Fruit fly (Drosophila melanogaster): ENCODE data around the gene Ube4A.
A peak's percentile ranks its signal among the peaks of the same experiment; 100 is the strongest.

Ube4A gene

dm6 chr2L:6667719-6668325, 9.5 kb downstream of the Ube4A start, which contains the start of gene Galt (continued):
- TF ChIP-seq zen2 (GFP tag; IDR thresholded peaks at IDR 0.05; ENCODE audit: partially characterized antibody) (peak; percentile 54; the same call in 2 of the 3 replicates), Sox100B (GFP tag; optimal IDR thresholded peaks at IDR 0.05) (no peak), NfI (GFP tag; optimal IDR thresholded peaks at IDR 0.05) (peak; percentile 20), CG13296 (GFP tag; optimal IDR thresholded peaks at IDR 0.05) (peak; percentile 66), wdn (GFP tag; IDR thresholded peaks at IDR 0.05) (no peak), otp (GFP tag; IDR thresholded peaks at IDR 0.05) (no peak), Adf1 (GFP tag; IDR thresholded peaks at IDR 0.05) (peak; percentile 41; the same call in 1 of the 2 replicates), CG8478 (optimal IDR thresholded peaks at IDR 0.05) (no peak), CG17186 (GFP tag; optimal IDR thresholded peaks at IDR 0.05) (peak; percentile 16), Lim3 (GFP tag; IDR thresholded peaks at IDR 0.05) (no peak), phol (tag; optimal IDR thresholded peaks at IDR 0.05) (peak; percentile 40), CG2116 (GFP tag; optimal IDR thresholded peaks at IDR 0.05) (peak; percentile 33), Hmx (GFP tag; optimal IDR thresholded peaks at IDR 0.05) (no peak), cwo (GFP tag; optimal IDR thresholded peaks at IDR 0.05) (peak; percentile 38), Dek (tag; optimal IDR thresholded peaks at IDR 0.05) (peak; percentile 4), CG31441 (GFP tag; IDR thresholded peaks at IDR 0.05) (no peak; the same call in none of the 2 replicates), kay (GFP tag; optimal IDR thresholded peaks at IDR 0.05) (no peak), CG17359 (tag; optimal IDR thresholded peaks at IDR 0.05) (peak; percentile 19), PHDP (tag; optimal IDR thresholded peaks at IDR 0.05) (peak; percentile 64), CG4707 (GFP tag; optimal IDR thresholded peaks at IDR 0.05) (peak; percentile 2), esg (GFP tag; conservative IDR thresholded peaks at IDR 0.05) (no peak), Myb (GFP tag; optimal IDR thresholded peaks at IDR 0.05) (no peak), slou (GFP tag; optimal IDR thresholded peaks at IDR 0.05) (no peak), dmrt99B (tag; optimal IDR thresholded peaks at IDR 0.05) (no peak), CrebB (tag; optimal IDR thresholded peaks at IDR 0.05) (peak; percentile 47), E2f1 (GFP tag; IDR thresholded peaks at IDR 0.05) (no peak), Jarid2 (GFP tag; optimal IDR thresholded peaks at IDR 0.05) (peak; percentile 18), slp2 (GFP tag; optimal IDR thresholded peaks at IDR 0.05) (no peak), z (GFP tag; IDR thresholded peaks at IDR 0.05) (peak; percentile 95), CG34376 (GFP tag; optimal IDR thresholded peaks at IDR 0.05) (peak; percentile 90), CG32767 (GFP tag; IDR thresholded peaks at IDR 0.05) (0 out of 2 replicates have a peak, but pooled peaks have one; percentile 21), az2 (GFP tag; optimal IDR thresholded peaks at IDR 0.05) (peak; percentile 18), dmrt11E (tag; optimal IDR thresholded peaks at IDR 0.05) (peak; percentile 39), nom (GFP tag; optimal IDR thresholded peaks at IDR 0.05) (peak; percentile 47), Xrp1 (GFP tag; IDR thresholded peaks at IDR 0.05) (peak; percentile 52), CG12659 (GFP tag; optimal IDR thresholded peaks at IDR 0.05) (peak; percentile 46), D (optimal IDR thresholded peaks at IDR 0.05) (no peak), D (GFP tag; optimal IDR thresholded peaks at IDR 0.05) (peak; percentile 27), BtbVII (GFP tag; optimal IDR thresholded peaks at IDR 0.05) (peak; percentile 69), gcm (GFP tag; optimal IDR thresholded peaks at IDR 0.05) (peak; percentile 54), Mad (GFP tag; optimal IDR thresholded peaks at IDR 0.05) (no peak), toy (GFP tag; IDR thresholded peaks at IDR 0.05) (no peak), Sox102F (GFP tag; optimal IDR thresholded peaks at IDR 0.05) (peak; percentile 26), Fer1 (GFP tag; optimal IDR thresholded peaks at IDR 0.05) (peak; percentile 68), Trl (optimal IDR thresholded peaks at IDR 0.05) (peak; percentile 64 to 85), Trl (GFP tag; optimal IDR thresholded peaks at IDR 0.05) (no peak), prd (optimal IDR thresholded peaks at IDR 0.05) (no peak), prd (GFP tag; IDR thresholded peaks at IDR 0.05) (0 out of 3 replicates have a peak, but pooled peaks have one; percentile 36), tup (GFP tag; optimal IDR thresholded peaks at IDR 0.05) (no peak), NFAT (GFP tag; IDR thresholded peaks at IDR 0.05) (peak; percentile 79; the same call in 1 of the 2 replicates), Dll (GFP tag; IDR thresholded peaks at IDR 0.05; ENCODE audit: partially characterized antibody) (peak; percentile 77)
